Worm (Caenorhabditis elegans) whole organism, L3 larva: Measurements from ENCODE around the gene F40F11.3.

Experiments
- ZK546.5 ChIP-seq: sonication (generic microtip); optimal IDR thresholded peaks from 2 replicates; lab custom pipeline; 2017; ENCODE audit warnings: missing biosample characterization, missing genetic modification characterization
- ceh-16 ChIP-seq: sonication (generic microtip); optimal IDR thresholded peaks from 2 replicates; lab custom pipeline; 2017; ENCODE audit warnings: missing biosample characterization, missing genetic modification characterization
- eor-1 ChIP-seq, 2 experiments: fragments of 150-350 bp; optimal IDR thresholded peaks; 2 replicates each; lab custom pipeline; 2014 to 2018; ENCODE audit warnings: missing biosample characterization in 2 of 2, missing genetic modification characterization in 2 of 2
- hmg-11 ChIP-seq: sonication (generic microtip); optimal IDR thresholded peaks from 2 replicates; lab custom pipeline; 2016; ENCODE audit warnings: missing genetic modification characterization, missing compliant biosample characterization
- mml-1 ChIP-seq: fragments of 150-350 bp; sonication (generic microtip); optimal IDR thresholded peaks from 3 replicates; lab custom pipeline; 2014; ENCODE audit warnings: missing biosample characterization, missing genetic modification characterization
- nfya-1 ChIP-seq: sonication (generic microtip); optimal IDR thresholded peaks from 2 replicates; lab custom pipeline; 2017; ENCODE audit warnings: missing genetic modification characterization, mild to moderate bottlenecking, missing compliant biosample characterization, antibody characterized with exemption, moderate library complexity; ENCODE audit not compliant: insufficient read depth
- nhr-12 ChIP-seq: fragments of 150-350 bp; optimal IDR thresholded peaks from 2 replicates; lab custom pipeline; 2014; ENCODE audit warnings: missing biosample characterization, missing genetic modification characterization
- nhr-23 ChIP-seq: fragments of 150-350 bp; optimal IDR thresholded peaks from 2 replicates; lab custom pipeline; 2014; ENCODE audit warnings: missing biosample characterization, missing genetic modification reagents, missing genetic modification characterization
- nhr-237 ChIP-seq: fragments of 150-350 bp; optimal IDR thresholded peaks from 2 replicates; lab custom pipeline; 2014; ENCODE audit warnings: missing biosample characterization, missing genetic modification characterization
- nhr-67 ChIP-seq: fragments of 150-350 bp; optimal IDR thresholded peaks from 2 replicates; lab custom pipeline; 2014; ENCODE audit warnings: missing biosample characterization, missing genetic modification characterization
- skn-1 ChIP-seq: fragments of 150-350 bp; optimal IDR thresholded peaks from 2 replicates; lab custom pipeline; 2014; ENCODE audit warnings: missing biosample characterization, missing genetic modification characterization
- snpc-4 ChIP-seq: fragments of 150-350 bp; optimal IDR thresholded peaks from 2 replicates; lab custom pipeline; 2014; ENCODE audit warnings: missing biosample characterization, missing genetic modification characterization
- unc-39 ChIP-seq: sonication (generic microtip); optimal IDR thresholded peaks from 4 replicates; lab custom pipeline; 2017; ENCODE audit warnings: missing biosample characterization, missing genetic modification characterization

F40F11.3 gene

ce11 chrIV:11548671-11549070 lies 45.1 kb downstream of the F40F11.3 start, which contains the start of gene M04B2.7:
Gene M04B2.7 (minus strand): TSS chrIV:11548771.
- TF ChIP-seq nhr-67 (no peak), snpc-4 (no peak), ceh-16 (no peak), mml-1 (tag; lab: Kevin White, UChicago) (no peak), nhr-12 (no peak), nfya-1 (tag; lab: Kevin White, UChicago) (no peak), ZK546.5 (tag; lab: Kevin White, UChicago) (no peak), skn-1 (tag; lab: Kevin White, UChicago) (no peak), nhr-237 (no peak), hmg-11 (tag; lab: Kevin White, UChicago) (no peak), nhr-23 (tag; lab: Kevin White, UChicago) (no peak), unc-39 (tag; lab: Kevin White, UChicago) (no peak), eor-1 (tag; optimal IDR thresholded peaks at IDR 0.05; lab: Kevin White, UChicago) (no peak)
